Worm (Caenorhabditis elegans) whole organism, L4 larva: ENCODE data around the gene fipr-9.

Experiments
- T26A8.4 ChIP-seq: fragments of 200-800 bp; sonication (Bioruptor generic); IDR thresholded peaks from 2 replicates; pipeline ENCODE4 v1.3.6; 2022; ENCODE audit warnings: missing genetic modification characterization, missing compliant biosample characterization
- ZK546.5 ChIP-seq, 2 experiments: sonication (generic microtip); optimal IDR thresholded peaks; 2 replicates each; lab custom pipeline; 2017; ENCODE audit warnings: missing biosample characterization in 2 of 2, missing genetic modification characterization in 2 of 2
- lin-13 ChIP-seq: fragments of 150-350 bp; optimal IDR thresholded peaks from 2 replicates; lab custom pipeline; 2014; ENCODE audit warnings: missing biosample characterization, missing genetic modification reagents, missing genetic modification characterization
- lin-29 ChIP-seq: fragments of 200-800 bp; sonication (Bioruptor generic); IDR thresholded peaks from 2 replicates; pipeline ENCODE4 v1.3.6; 2022; ENCODE audit warnings: missing genetic modification reagents, missing genetic modification characterization, missing compliant biosample characterization
- nhr-237 ChIP-seq: sonication (generic microtip); optimal IDR thresholded peaks from 2 replicates; lab custom pipeline; 2017; ENCODE audit warnings: missing biosample characterization, missing genetic modification characterization
- nhr-48 ChIP-seq: sonication (generic microtip); optimal IDR thresholded peaks from 2 replicates; lab custom pipeline; 2016; ENCODE audit warnings: mild to moderate bottlenecking, missing genetic modification characterization, missing compliant biosample characterization
- pha-4 ChIP-seq, 2 experiments: fragments of 150-350 bp in 1 of 2; fragments of 200-800 bp in 1 of 2; sonication (Bioruptor generic) in 1 of 2; IDR thresholded peaks in 1 of 2; optimal IDR thresholded peaks in 1 of 2; 2 replicates each; pipeline versions ENCODE4 v1.3.6 to Lab custom; 2014 to 2022; ENCODE audit warnings: missing genetic modification characterization in 2 of 2, missing genetic modification reagents in 2 of 2, missing biosample characterization in 1 of 2, missing compliant biosample characterization in 1 of 2

DNA sequence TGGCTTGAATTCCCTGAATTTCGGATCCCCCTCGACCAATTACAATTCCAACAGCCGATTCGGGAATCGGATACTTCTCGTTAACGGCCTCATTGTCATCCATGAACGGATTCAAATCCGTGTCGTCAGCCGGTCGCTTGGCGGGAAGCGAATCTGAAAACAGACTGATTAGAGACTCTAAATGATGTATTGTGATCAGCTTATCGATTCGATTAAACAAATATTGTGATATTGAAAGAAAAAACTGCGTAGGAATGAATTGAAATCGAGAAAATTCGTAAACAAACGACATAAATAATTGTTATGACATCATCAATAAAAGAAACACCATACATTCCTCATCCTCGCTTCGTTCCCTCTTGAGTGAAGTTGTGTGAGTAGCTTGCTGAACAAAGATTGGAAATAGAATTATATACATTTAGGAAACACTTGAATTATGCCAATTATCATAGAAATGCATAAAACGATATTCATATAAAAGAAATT lies 16.5 kb downstream of the fipr-9 start:
- no peak for TF ChIP-seq nhr-237
- no peak for TF ChIP-seq lin-13
- no peak for TF ChIP-seq ZK546.5 (tag; optimal IDR thresholded peaks at IDR 0.05; lab: Kevin White, UChicago)
- TF ChIP-seq T26A8.4 (GFP tag; lab: Robert Waterston, UW): no peak
- no peak for TF ChIP-seq nhr-48 (tag; lab: Kevin White, UChicago)
- TF ChIP-seq pha-4 (GFP tag; IDR thresholded peaks at IDR 0.05; lab: Robert Waterston, UW): peak; percentile 50; the same call in 1 of the 2 replicates
- TF ChIP-seq pha-4 (tag; optimal IDR thresholded peaks at IDR 0.05; lab: Kevin White, UChicago): no peak
- no peak for TF ChIP-seq lin-29 (GFP tag; lab: Robert Waterston, UW)
